Worm (Caenorhabditis elegans) whole organism, mixed stage, embryonic: ENCODE measurements around the gene T05A8.11.

ENCODE experiments used
- ces-1 ChIP-seq: fragments of 150-350 bp; optimal IDR thresholded peaks from 2 replicates; lab custom pipeline; 2014; ENCODE audit warnings: missing biosample characterization, missing genetic modification reagents, missing genetic modification characterization
- drap-1 ChIP-seq: fragments of 200-800 bp; sonication (Bioruptor generic); optimal IDR thresholded peaks from 3 replicates; lab custom pipeline; 2018; ENCODE audit warnings: mild to moderate bottlenecking, missing genetic modification characterization, missing compliant biosample characterization
- nhr-12 ChIP-seq: fragments of 150-350 bp; optimal IDR thresholded peaks from 2 replicates; lab custom pipeline; 2014; ENCODE audit warnings: missing biosample characterization, missing genetic modification characterization
- nhr-28 ChIP-seq: fragments of 150-350 bp; optimal IDR thresholded peaks from 2 replicates; lab custom pipeline; 2014; ENCODE audit warnings: missing biosample characterization, missing genetic modification characterization
- snpc-4 ChIP-seq: fragments of 150-350 bp; optimal IDR thresholded peaks from 2 replicates; lab custom pipeline; 2014; ENCODE audit warnings: missing biosample characterization, missing genetic modification characterization

DNA sequence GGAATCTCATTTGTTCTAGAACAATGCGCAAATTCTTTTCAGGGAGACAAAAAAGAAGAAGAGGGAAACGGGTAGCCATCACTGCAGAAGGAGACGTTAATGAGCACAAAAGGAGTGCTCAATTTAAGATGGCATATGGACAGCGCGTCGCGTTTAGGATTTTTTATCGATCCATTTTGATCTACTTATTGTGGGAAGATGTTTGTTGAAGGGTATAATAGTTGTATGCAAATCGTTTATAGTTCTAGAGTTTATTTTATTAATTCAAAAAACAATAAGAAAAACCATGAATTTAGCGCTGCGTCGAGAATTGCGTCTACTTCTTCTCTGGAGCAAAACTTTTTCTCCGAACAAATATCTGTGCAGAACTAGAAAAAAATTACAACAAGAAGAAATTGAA is 48.1 kb upstream of the T05A8.11 start, which contains the start of gene sdz-9:
- TF ChIP-seq snpc-4, result no peak
- no peak for TF ChIP-seq drap-1 (GFP tag; lab: Kevin White, UChicago)
- no peak for TF ChIP-seq nhr-12 (tag; lab: Kevin White, UChicago)
- TF ChIP-seq ces-1 (GFP tag; lab: Kevin White, UChicago), result no peak
- TF ChIP-seq nhr-28 (tag; lab: Kevin White, UChicago), result no peak
